Fruit fly (Drosophila melanogaster): Measurements from ENCODE around the gene pths.

The pths gene

dm6 chr2L:21108759-21109282 lies 34.2 kb upstream of the pths start (continued):
- TF ChIP-seq Oaz (GFP tag; IDR thresholded peaks at IDR 0.05) (no peak), Blimp-1 (GFP tag; optimal IDR thresholded peaks at IDR 0.05) (peak; percentile 54), CG17359 (tag; optimal IDR thresholded peaks at IDR 0.05) (peak; percentile 38), CG18476 (GFP tag; optimal IDR thresholded peaks at IDR 0.05) (peak; percentile 64), gsb-n (tag; optimal IDR thresholded peaks at IDR 0.05) (peak; percentile 43), CG5180 (GFP tag; optimal IDR thresholded peaks at IDR 0.05) (no peak), al (GFP tag; IDR thresholded peaks at IDR 0.05) (no peak), ham (GFP tag; IDR thresholded peaks at IDR 0.05) (no peak), peb (GFP tag; IDR thresholded peaks at IDR 0.05) (peak; percentile 17; the same call in 1 of the 2 replicates), CG16815 (GFP tag; optimal IDR thresholded peaks at IDR 0.05) (peak; percentile 21), CG11247 (GFP tag; IDR thresholded peaks at IDR 0.05) (no peak), Dad (GFP tag; optimal IDR thresholded peaks at IDR 0.05) (peak; percentile 62), Awh (GFP tag; IDR thresholded peaks at IDR 0.05) (peak; percentile 29; the same call in 1 of the 2 replicates), dm (GFP tag; optimal IDR thresholded peaks at IDR 0.05) (peak; percentile 25), CG7357 (GFP tag; IDR thresholded peaks at IDR 0.05) (no peak), sima (GFP tag; optimal IDR thresholded peaks at IDR 0.05) (no peak), dpn (GFP tag; optimal IDR thresholded peaks at IDR 0.05) (peak; percentile 4 to 29), CG5953 (GFP tag; IDR thresholded peaks at IDR 0.05) (no peak), Pdp1 (GFP tag; optimal IDR thresholded peaks at IDR 0.05) (peak; percentile 31 to 40), dysf (GFP tag; IDR thresholded peaks at IDR 0.05) (peak; percentile 67; the same call in 2 of the 3 replicates), CG10431 (GFP tag; optimal IDR thresholded peaks at IDR 0.05) (no peak), nerfin-1 (tag; optimal IDR thresholded peaks at IDR 0.05) (peak; percentile 12), E2f1 (GFP tag; IDR thresholded peaks at IDR 0.05) (0 out of 2 replicates have a peak, but pooled peaks have one; percentile 32), Mad (GFP tag; optimal IDR thresholded peaks at IDR 0.05) (peak; percentile 63), CG12104 (GFP tag; optimal IDR thresholded peaks at IDR 0.05) (peak; percentile 66), CG13894 (tag; optimal IDR thresholded peaks at IDR 0.05) (no peak), Stat92E (GFP tag; optimal IDR thresholded peaks at IDR 0.05) (no peak), CG17829 (tag; optimal IDR thresholded peaks at IDR 0.05) (peak; percentile 60), chn (GFP tag; optimal IDR thresholded peaks at IDR 0.05) (peak; percentile 74), fd3F (GFP tag; optimal IDR thresholded peaks at IDR 0.05) (peak; percentile 36), zfh2 (GFP tag; optimal IDR thresholded peaks at IDR 0.05) (peak; percentile 6), Nf-YC (tag; optimal IDR thresholded peaks at IDR 0.05) (peak; percentile 43), Bgb (GFP tag; IDR thresholded peaks at IDR 0.05; ENCODE audit: partially characterized antibody) (no peak), Sry-δ (GFP tag; optimal IDR thresholded peaks at IDR 0.05) (peak; percentile 10), zfh1 (GFP tag; IDR thresholded peaks at IDR 0.05) (peak; percentile 78), D19A (tag; optimal IDR thresholded peaks at IDR 0.05) (peak; percentile 71), CG10654 (GFP tag; optimal IDR thresholded peaks at IDR 0.05) (peak; percentile 41), CG13624 (GFP tag; optimal IDR thresholded peaks at IDR 0.05) (peak; percentile 19), CG12299 (tag; optimal IDR thresholded peaks at IDR 0.05) (peak; percentile 20), jigr1 (GFP tag; IDR thresholded peaks at IDR 0.05) (0 out of 3 replicates have a peak, but pooled peaks have one; percentile 38), vvl (GFP tag; IDR thresholded peaks at IDR 0.05) (peak; percentile 76), NK7.1 (GFP tag; optimal IDR thresholded peaks at IDR 0.05) (no peak), Lpt (GFP tag; optimal IDR thresholded peaks at IDR 0.05) (no peak), B-H2 (GFP tag; optimal IDR thresholded peaks at IDR 0.05) (no peak), cato (GFP tag; optimal IDR thresholded peaks at IDR 0.05; ENCODE audit: borderline replicate concordance) (peak; percentile 48), HLH3B (GFP tag; IDR thresholded peaks at IDR 0.05) (0 out of 2 replicates have a peak, but pooled peaks have one; percentile 44), nmo (GFP tag; optimal IDR thresholded peaks at IDR 0.05) (peak; percentile 85), dati (GFP tag; IDR thresholded peaks at IDR 0.05) (no peak), CG3065 (GFP tag; optimal IDR thresholded peaks at IDR 0.05) (peak; percentile 29), dan (GFP tag; IDR thresholded peaks at IDR 0.05) (no peak)
